Worm (Caenorhabditis elegans) whole organism, mixed stage, embryonic: Measurements from ENCODE around the gene ZK1307.7.

ENCODE experiments used
- blmp-1 ChIP-seq: fragments of 150-350 bp; optimal IDR thresholded peaks from 2 replicates; lab custom pipeline; 2014; ENCODE audit warnings: missing biosample characterization, missing genetic modification characterization
- ztf-11 ChIP-seq: fragments of 150-350 bp; optimal IDR thresholded peaks from 2 replicates; lab custom pipeline; 2014; ENCODE audit warnings: missing biosample characterization, missing genetic modification characterization

DNA sequence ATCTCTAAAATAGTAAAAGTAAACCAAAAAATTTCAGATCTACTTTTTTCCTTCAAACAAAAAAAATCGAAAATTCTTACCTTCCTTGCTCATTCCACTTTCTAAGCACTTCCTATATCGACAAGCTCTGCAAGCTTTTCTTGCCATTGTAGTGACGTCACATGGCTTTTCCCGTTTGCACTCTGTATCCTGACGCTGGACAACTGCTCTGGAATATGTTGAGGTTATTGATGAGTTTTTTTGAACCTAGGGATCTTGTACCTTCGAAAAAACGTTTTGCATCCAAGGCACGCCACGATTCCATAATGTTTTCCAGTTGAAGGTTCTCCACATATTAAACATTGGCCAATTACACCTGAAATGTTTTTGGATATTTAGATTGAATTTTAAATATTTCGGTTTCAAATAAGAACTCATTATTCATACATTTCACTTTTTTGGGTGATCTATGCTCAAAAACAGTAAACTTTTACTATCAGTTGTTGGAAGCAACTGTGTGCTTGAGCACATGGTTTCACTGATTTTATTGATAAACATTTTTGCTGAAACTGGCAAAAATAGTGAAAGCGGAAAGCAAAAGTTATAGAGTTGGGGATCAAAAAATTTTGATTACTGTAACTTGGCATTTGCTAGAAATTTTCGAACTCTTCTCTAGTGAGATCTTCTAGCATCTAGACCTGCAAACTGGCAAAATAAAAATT lies 36.2 kb upstream of the ZK1307.7 start:
- no peak for TF ChIP-seq ztf-11 (tag; lab: Kevin White, UChicago)
- no peak for TF ChIP-seq blmp-1
